Fruit fly (Drosophila melanogaster): ENCODE results near the gene CG4768.

CG4768 gene

DNA sequence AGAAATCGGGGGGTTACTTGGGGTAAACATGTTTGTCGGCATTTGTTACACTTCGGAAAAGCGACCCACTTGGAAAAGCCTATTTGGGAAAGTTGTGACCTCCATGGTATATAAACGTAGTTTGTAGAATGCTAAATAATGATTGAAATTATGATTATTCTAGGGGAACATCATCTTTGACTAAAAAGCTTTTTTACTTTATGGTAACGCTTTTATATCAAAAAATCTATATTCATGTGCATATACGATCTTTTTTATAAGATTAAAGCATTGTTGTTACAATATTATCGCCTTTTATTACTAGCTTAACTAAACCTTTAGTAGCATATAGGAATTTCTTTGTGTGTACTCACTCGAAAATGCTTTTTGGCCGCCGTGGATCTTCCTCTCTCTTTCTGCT, 42.3 kb downstream of the CG4768 start (continued):
- TF ChIP-seq CG7372 (GFP tag; IDR thresholded peaks at IDR 0.05) = peak; percentile 14; the same call in 1 of the 2 replicates
- TF ChIP-seq phol (tag; optimal IDR thresholded peaks at IDR 0.05) = peak; percentile 45
- TF ChIP-seq CG8765 (GFP tag; IDR thresholded peaks at IDR 0.05) = no peak
- TF ChIP-seq Atf-2 (GFP tag; optimal IDR thresholded peaks at IDR 0.05) = peak; percentile 18
- peak; percentile 53 to 80 for TF ChIP-seq bsh (GFP tag; optimal IDR thresholded peaks at IDR 0.05)
- peak; percentile 10 to 39 for TF ChIP-seq dpn (GFP tag; optimal IDR thresholded peaks at IDR 0.05)
- no peak for TF ChIP-seq Atf3 (GFP tag; optimal IDR thresholded peaks at IDR 0.05)
- TF ChIP-seq gfzf (GFP tag; optimal IDR thresholded peaks at IDR 0.05) = no peak
- TF ChIP-seq CG32532 (GFP tag; IDR thresholded peaks at IDR 0.05) = peak; percentile 37; the same call in 1 of the 2 replicates
- no peak for TF ChIP-seq cwo (GFP tag; optimal IDR thresholded peaks at IDR 0.05)
- peak; percentile 37 for TF ChIP-seq CG8924 (tag; optimal IDR thresholded peaks at IDR 0.05)
- no peak for TF ChIP-seq Fer2 (tag; optimal IDR thresholded peaks at IDR 0.05)
- peak; percentile 44; the same call in 1 of the 2 replicates for TF ChIP-seq ttk (GFP tag; IDR thresholded peaks at IDR 0.05)
- no peak for TF ChIP-seq exex (tag; optimal IDR thresholded peaks at IDR 0.05)
- TF ChIP-seq Bgb (GFP tag; IDR thresholded peaks at IDR 0.05; ENCODE audit: partially characterized antibody) = no peak
- no peak for TF ChIP-seq unc-4 (GFP tag; IDR thresholded peaks at IDR 0.05; ENCODE audit: partially characterized antibody)
- TF ChIP-seq CG32772 (GFP tag; IDR thresholded peaks at IDR 0.05) = peak; percentile 6; the same call in 1 of the 2 replicates
- TF ChIP-seq CG18599 (GFP tag; optimal IDR thresholded peaks at IDR 0.05) = peak; percentile 13
- TF ChIP-seq CG17385 (GFP tag; optimal IDR thresholded peaks at IDR 0.05) = peak; percentile 46
- TF ChIP-seq Hr39 (optimal IDR thresholded peaks at IDR 0.05) = no peak
- TF ChIP-seq CG3281 (GFP tag; optimal IDR thresholded peaks at IDR 0.05) = peak; percentile 34
- TF ChIP-seq slou (GFP tag; optimal IDR thresholded peaks at IDR 0.05) = no peak
- TF ChIP-seq tll (GFP tag; optimal IDR thresholded peaks at IDR 0.05) = no peak
- TF ChIP-seq ase (GFP tag; IDR thresholded peaks at IDR 0.05) = no peak
- no peak for TF ChIP-seq CG3838 (GFP tag; optimal IDR thresholded peaks at IDR 0.05)
- TF ChIP-seq CG4282 (GFP tag; optimal IDR thresholded peaks at IDR 0.05) = no peak
- TF ChIP-seq Doc2 (GFP tag; IDR thresholded peaks at IDR 0.05) = no peak
- TF ChIP-seq CG7745 (tag; optimal IDR thresholded peaks at IDR 0.05) = no peak
- TF ChIP-seq bbx (GFP tag; IDR thresholded peaks at IDR 0.05; ENCODE audit: partially characterized antibody) = no peak
- peak; percentile 21 for TF ChIP-seq fd96Cb (tag; optimal IDR thresholded peaks at IDR 0.05)
- peak; percentile 60 for TF ChIP-seq CG15269 (tag; optimal IDR thresholded peaks at IDR 0.05)
- TF ChIP-seq CG8944 (GFP tag; optimal IDR thresholded peaks at IDR 0.05) = peak; percentile 18
- no peak for TF ChIP-seq ERR (GFP tag; optimal IDR thresholded peaks at IDR 0.05)
- TF ChIP-seq CG12219 (GFP tag; optimal IDR thresholded peaks at IDR 0.05) = no peak
- TF ChIP-seq az2 (GFP tag; optimal IDR thresholded peaks at IDR 0.05) = peak; percentile 34
- no peak for TF ChIP-seq fru (optimal IDR thresholded peaks at IDR 0.05)
- 0 out of 2 replicates have a peak, but pooled peaks have one; percentile 36 for TF ChIP-seq CG4730 (GFP tag; IDR thresholded peaks at IDR 0.05)
- TF ChIP-seq CG9797 (GFP tag; optimal IDR thresholded peaks at IDR 0.05) = no peak
- TF ChIP-seq NC2β (GFP tag; optimal IDR thresholded peaks at IDR 0.05) = no peak
- TF ChIP-seq CG2116 (GFP tag; optimal IDR thresholded peaks at IDR 0.05) = no peak
- no peak for TF ChIP-seq CkIIα-i1 (GFP tag; IDR thresholded peaks at IDR 0.05)
- no peak for TF ChIP-seq cg (GFP tag; optimal IDR thresholded peaks at IDR 0.05)
- TF ChIP-seq gsb (GFP tag; IDR thresholded peaks at IDR 0.05) = no peak
- peak; percentile 38 for TF ChIP-seq CG10209 (GFP tag; optimal IDR thresholded peaks at IDR 0.05)
- TF ChIP-seq nerfin-1 (tag; optimal IDR thresholded peaks at IDR 0.05) = no peak
- TF ChIP-seq wor (GFP tag; IDR thresholded peaks at IDR 0.05) = peak; percentile 33; the same call in 1 of the 2 replicates
- peak; percentile 72 for TF ChIP-seq Oli (tag; optimal IDR thresholded peaks at IDR 0.05)
- peak in 1 of 2 experiments; percentile 66 for TF ChIP-seq eve (GFP tag; optimal IDR thresholded peaks at IDR 0.05)
- no peak for TF ChIP-seq Deaf1 (tag; optimal IDR thresholded peaks at IDR 0.05)
- no peak for TF ChIP-seq CG18011 (GFP tag; optimal IDR thresholded peaks at IDR 0.05)
- TF ChIP-seq br (optimal IDR thresholded peaks at IDR 0.05) = no peak

Data from whole organism, embryonic.